Worm (Caenorhabditis elegans) whole organism, L4 larva: ENCODE measurements around the gene C55B6.4.

Experiments
- F10B5.3 ChIP-seq: sonication (generic microtip); optimal IDR thresholded peaks from 2 replicates; lab custom pipeline; 2016; ENCODE audit warnings: mild to moderate bottlenecking, missing genetic modification characterization, missing compliant biosample characterization
- F26F4.8 ChIP-seq: fragments of 200-800 bp; sonication (Bioruptor generic); conservative IDR thresholded peaks from 2 replicates; pipeline ENCODE4 v1.3.6; 2022; ENCODE audit warnings: missing genetic modification characterization, missing compliant biosample characterization
- F44E2.7 ChIP-seq: fragments of 200-800 bp; sonication (Bioruptor generic); IDR thresholded peaks from 2 replicates; pipeline ENCODE4 v2.1.2; 2022; ENCODE audit warnings: missing genetic modification characterization, missing compliant biosample characterization
- aha-1 ChIP-seq: fragments of 150-350 bp; peaks from one replicate; lab custom pipeline; 2014; ENCODE audit warnings: missing biosample characterization, missing genetic modification characterization
- ama-1 ChIP-seq: fragments of 150-350 bp; optimal IDR thresholded peaks from 2 replicates; lab custom pipeline; 2014; ENCODE audit warnings: inconsistent platforms, mixed read lengths
- attf-4 ChIP-seq: sonication (generic microtip); optimal IDR thresholded peaks from 3 replicates; lab custom pipeline; 2017; ENCODE audit warnings: missing biosample characterization, missing genetic modification characterization
- ceh-28 ChIP-seq: fragments of 150-350 bp; optimal IDR thresholded peaks from 2 replicates; lab custom pipeline; 2014; ENCODE audit warnings: missing biosample characterization, missing genetic modification reagents, missing genetic modification characterization
- ceh-62 ChIP-seq: sonication (generic microtip); optimal IDR thresholded peaks from 2 replicates; lab custom pipeline; 2017; ENCODE audit warnings: missing biosample characterization, missing genetic modification characterization
- daf-16 ChIP-seq, 3 experiments: sonication (generic microtip); optimal IDR thresholded peaks; 2 replicates each; lab custom pipeline; 2016 to 2017; ENCODE audit warnings: missing genetic modification characterization in 3 of 3, missing genetic modification reagents in 3 of 3, mild to moderate bottlenecking in 2 of 3, missing compliant biosample characterization in 2 of 3, missing biosample characterization in 1 of 3, moderate library complexity in 1 of 3
- dmd-8 ChIP-seq: fragments of 200-800 bp; sonication (Bioruptor generic); IDR thresholded peaks from 2 replicates; pipeline ENCODE4 v1.3.6; 2022; ENCODE audit warnings: missing genetic modification characterization, missing compliant biosample characterization
- duxl-1 ChIP-seq: sonication (generic microtip); optimal IDR thresholded peaks from 2 replicates; lab custom pipeline; 2016; ENCODE audit warnings: mild to moderate bottlenecking, missing genetic modification characterization, moderate library complexity, missing compliant biosample characterization; ENCODE audit not compliant: poor library complexity
- dve-1 ChIP-seq: sonication (generic microtip); optimal IDR thresholded peaks from 2 replicates; lab custom pipeline; 2017; ENCODE audit warnings: antibody characterized with exemption, mild to moderate bottlenecking, missing genetic modification characterization, missing compliant biosample characterization; ENCODE audit not compliant: insufficient read depth
- hlh-11 ChIP-seq: fragments of 200-800 bp; sonication (Bioruptor generic); optimal IDR thresholded peaks from 2 replicates; lab custom pipeline; 2018; ENCODE audit warnings: mild to moderate bottlenecking, missing genetic modification characterization, missing compliant biosample characterization
- hlh-30 ChIP-seq: sonication (generic microtip); optimal IDR thresholded peaks from 2 replicates; lab custom pipeline; 2017; ENCODE audit warnings: antibody characterized with exemption, mild to moderate bottlenecking, missing genetic modification characterization, missing compliant biosample characterization; ENCODE audit not compliant: insufficient read depth
- jun-1 ChIP-seq: fragments of 150-350 bp; optimal IDR thresholded peaks from 2 replicates; lab custom pipeline; 2014; ENCODE audit warnings: missing biosample characterization, missing genetic modification reagents, missing genetic modification characterization
- lin-13 ChIP-seq: fragments of 150-350 bp; optimal IDR thresholded peaks from 2 replicates; lab custom pipeline; 2014; ENCODE audit warnings: missing biosample characterization, missing genetic modification reagents, missing genetic modification characterization
- lin-15B ChIP-seq: fragments of 150-350 bp; sonication (generic microtip); optimal IDR thresholded peaks from 3 replicates; lab custom pipeline; 2014; ENCODE audit warnings: missing biosample characterization, missing genetic modification characterization
- lsy-2 ChIP-seq, 2 experiments: fragments of 150-350 bp in 1 of 2; sonication (generic microtip) in 1 of 2; optimal IDR thresholded peaks; 2 replicates each; lab custom pipeline; 2014 to 2017; ENCODE audit warnings: missing biosample characterization in 2 of 2, missing genetic modification characterization in 2 of 2
- mxl-2 ChIP-seq: fragments of 200-800 bp; sonication (Bioruptor generic); conservative IDR thresholded peaks from 2 replicates; pipeline ENCODE4 v1.3.6; 2022; ENCODE audit warnings: missing genetic modification reagents, missing genetic modification characterization, missing compliant biosample characterization
- nhr-11 ChIP-seq: fragments of 150-350 bp; optimal IDR thresholded peaks from 2 replicates; lab custom pipeline; 2014; ENCODE audit warnings: missing biosample characterization, missing genetic modification characterization
- nhr-25 ChIP-seq: sonication (generic microtip); optimal IDR thresholded peaks from 2 replicates; lab custom pipeline; 2017; ENCODE audit warnings: missing genetic modification characterization, mild to moderate bottlenecking, missing compliant biosample characterization, antibody characterized with exemption, moderate library complexity, borderline replicate concordance; ENCODE audit not compliant: insufficient read depth
- nhr-28 ChIP-seq: fragments of 150-350 bp; optimal IDR thresholded peaks from 2 replicates; lab custom pipeline; 2014; ENCODE audit warnings: missing biosample characterization, missing genetic modification characterization
- nhr-42 ChIP-seq: fragments of 200-800 bp; sonication (Bioruptor generic); IDR thresholded peaks from 2 replicates; pipeline ENCODE4 v1.3.6; 2022; ENCODE audit warnings: missing genetic modification characterization, missing compliant biosample characterization
- nhr-6 ChIP-seq: fragments of 150-350 bp; optimal IDR thresholded peaks from 2 replicates; lab custom pipeline; 2014; ENCODE audit warnings: missing biosample characterization, missing genetic modification characterization
- php-3 ChIP-seq: fragments of 200-800 bp; sonication (Bioruptor generic); IDR thresholded peaks from 2 replicates; pipeline ENCODE4 v1.3.6; 2022; ENCODE audit warnings: missing genetic modification reagents, missing genetic modification characterization, missing compliant biosample characterization
- pqm-1 ChIP-seq: sonication (generic microtip); optimal IDR thresholded peaks from 2 replicates; lab custom pipeline; 2017; ENCODE audit warnings: missing biosample characterization, missing genetic modification characterization
- set-16 ChIP-seq: fragments of 200-800 bp; sonication (Bioruptor generic); IDR thresholded peaks from 2 replicates; pipeline ENCODE4 v1.3.6; 2022; ENCODE audit warnings: missing genetic modification reagents, missing genetic modification characterization, missing compliant biosample characterization
- snpc-1.2 ChIP-seq: fragments of 200-800 bp; sonication (Bioruptor generic); IDR thresholded peaks from 2 replicates; pipeline ENCODE4 v1.3.6; 2022; ENCODE audit warnings: missing genetic modification reagents, missing genetic modification characterization, missing compliant biosample characterization
- spr-1 ChIP-seq: sonication (generic microtip); optimal IDR thresholded peaks from 2 replicates; lab custom pipeline; 2016; ENCODE audit warnings: mild to moderate bottlenecking, missing genetic modification characterization, missing compliant biosample characterization
- tra-1 ChIP-seq: fragments of 200-800 bp; sonication (Bioruptor generic); IDR thresholded peaks from 2 replicates; pipeline ENCODE4 v1.3.6; 2022; ENCODE audit warnings: missing genetic modification reagents, missing genetic modification characterization, missing compliant biosample characterization
- unc-39 ChIP-seq: sonication (generic microtip); optimal IDR thresholded peaks from 2 replicates; lab custom pipeline; 2017; ENCODE audit warnings: missing biosample characterization, missing genetic modification characterization
- unc-62 ChIP-seq, 3 experiments: fragments of 150-350 bp in 1 of 3; sonication (generic microtip); optimal IDR thresholded peaks in 2 of 3; peaks in 1 of 3; 1 replicate in 1 of 3; 2 replicates in 2 of 3; lab custom pipeline; 2014 to 2017; ENCODE audit warnings: missing biosample characterization in 3 of 3, missing genetic modification characterization in 3 of 3, missing genetic modification reagents in 3 of 3, missing genotype in 1 of 3
- vab-7 ChIP-seq: fragments of 200-800 bp; sonication (Bioruptor generic); IDR thresholded peaks from 2 replicates; pipeline ENCODE4 v1.3.6; 2022; ENCODE audit warnings: missing genetic modification reagents, missing genetic modification characterization, missing compliant biosample characterization
- zag-1 ChIP-seq: fragments of 150-350 bp; optimal IDR thresholded peaks from 2 replicates; lab custom pipeline; 2014; ENCODE audit warnings: missing biosample characterization, missing genetic modification characterization
- zfp-2 ChIP-seq: sonication (generic microtip); optimal IDR thresholded peaks from 2 replicates; lab custom pipeline; 2016; ENCODE audit warnings: mild to moderate bottlenecking, missing genetic modification characterization, missing compliant biosample characterization
- zfp-3 ChIP-seq: fragments of 200-800 bp; sonication (Bioruptor generic); conservative IDR thresholded peaks from 2 replicates; pipeline ENCODE4 v1.3.6; 2022; ENCODE audit warnings: missing genetic modification reagents, missing genetic modification characterization, missing compliant biosample characterization

C55B6.4 gene

DNA sequence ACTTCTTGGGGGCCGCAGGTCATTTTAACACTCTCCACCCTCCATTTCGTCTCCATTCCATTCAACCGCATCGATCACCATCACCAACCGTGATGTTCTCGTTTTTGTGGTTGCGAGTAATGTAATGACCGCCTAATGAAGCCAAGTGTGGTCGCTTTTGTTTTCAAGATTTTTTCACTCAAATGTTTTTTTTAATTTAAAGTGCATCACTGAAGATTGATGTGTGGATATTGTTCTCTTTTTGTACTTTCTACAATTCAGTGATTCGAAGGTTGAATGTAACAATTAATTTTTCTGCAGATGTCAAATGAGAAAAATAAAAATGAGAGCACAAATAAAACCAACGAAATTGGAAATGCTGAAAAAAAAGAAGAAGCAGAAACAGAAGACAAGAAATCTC lies 28.8 kb downstream of the C55B6.4 start, which contains the start of gene pgp-10:
pgp-10 (plus strand) TSS at position 301 of the 400 bp plus-strand sequence.
- no peak for TF ChIP-seq lin-15B (tag; lab: Kevin White, UChicago)
- TF ChIP-seq aha-1, result peak; percentile 26

- TF ChIP-seq lin-13 (GFP tag; lab: Kevin White, UChicago) (no peak), ama-1 (lab: Kevin White, UChicago) (no peak), ceh-28 (tag; lab: Kevin White, UChicago) (no peak), nhr-25 (tag; lab: Kevin White, UChicago) (no peak), nhr-6 (tag; lab: Kevin White, UChicago) (no peak), jun-1 (tag; lab: Kevin White, UChicago) (no peak), nhr-42 (GFP tag; lab: Robert Waterston, UW) (no peak), mxl-2 (GFP tag; lab: Robert Waterston, UW) (no peak), attf-4 (tag; lab: Kevin White, UChicago) (no peak), dve-1 (tag; lab: Kevin White, UChicago) (no peak), spr-1 (tag; lab: Kevin White, UChicago) (no peak)
- TF ChIP-seq, all 104 proteins: peak for 0
Observed at ce11 chrX:7157483-7157882, 30.0 kb downstream of the C55B6.4 start.

DNA sequence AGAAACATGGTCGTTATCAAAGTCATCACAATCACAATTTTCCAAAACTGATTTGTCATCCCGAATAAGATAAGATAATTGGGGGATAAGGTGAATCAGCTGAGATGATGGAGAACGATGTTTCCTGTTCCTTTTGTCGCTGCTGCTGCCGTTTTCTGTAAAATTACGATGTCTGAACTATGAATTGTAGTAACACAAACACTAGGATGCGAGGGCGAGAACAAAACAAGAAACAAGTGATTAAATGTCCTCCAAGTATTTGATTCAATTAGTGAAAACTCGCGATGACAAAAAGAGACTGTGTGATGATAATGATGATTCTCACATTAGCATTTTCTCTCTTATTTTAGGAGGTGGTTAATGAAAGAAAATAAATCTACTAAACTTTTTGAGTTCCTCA lies 31.6 kb downstream of the C55B6.4 start, which contains the start of gene C54D1.7:
C54D1.7 (minus strand) TSS at position 157 of the 400 bp plus-strand sequence.
- no peak for TF ChIP-seq hlh-11 (tag; lab: Kevin White, UChicago)
- TF ChIP-seq unc-39, result no peak
- peak; percentile 10 for TF ChIP-seq nhr-28 (tag; lab: Kevin White, UChicago)
- TF ChIP-seq hlh-30, result peak; percentile 11
- TF ChIP-seq unc-62 (GFP tag; optimal IDR thresholded peaks at IDR 0.05 in 1 of 2; lab: Kevin White, UChicago), result peak in 1 of 2 experiments; percentile 51
- no peak for TF ChIP-seq unc-62 (tag; optimal IDR thresholded peaks at IDR 0.05; lab: Kevin White, UChicago)

DNA sequence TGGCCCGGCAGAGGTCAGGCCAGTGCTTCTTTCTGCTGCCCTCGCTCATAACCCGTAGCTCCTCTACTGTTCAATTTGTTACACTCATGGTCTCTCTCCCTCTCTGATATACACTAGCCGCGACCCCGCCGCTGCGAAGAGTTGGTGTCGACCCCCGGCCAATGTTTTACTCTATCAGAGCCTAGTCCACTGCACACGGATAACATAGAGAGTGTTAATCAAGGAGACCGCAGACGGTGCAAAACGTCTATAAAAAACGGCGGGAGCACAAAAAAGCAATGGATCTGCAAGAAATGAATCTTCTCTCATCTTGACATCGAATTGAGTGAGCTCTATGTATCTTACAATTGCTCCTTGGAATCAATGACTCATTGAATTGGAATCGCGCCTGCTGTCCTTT lies 34.0 kb downstream of the C55B6.4 start:
- peak; percentile 43 for TF ChIP-seq hlh-11 (tag; lab: Kevin White, UChicago)
- no peak for TF ChIP-seq hlh-30
- TF ChIP-seq php-3 (GFP tag; lab: Robert Waterston, UW), result no peak
- peak; percentile 92 for TF ChIP-seq aha-1
- no peak for TF ChIP-seq set-16 (GFP tag; lab: Robert Waterston, UW)
- TF ChIP-seq dmd-8 (GFP tag; lab: Robert Waterston, UW), result no peak
- no peak for TF ChIP-seq pqm-1
- no peak for TF ChIP-seq zfp-2
- TF ChIP-seq ceh-62 (tag; lab: Kevin White, UChicago), result no peak
- peak in 1 of 2 experiments; percentile 4 for TF ChIP-seq daf-16 (GFP tag; optimal IDR thresholded peaks at IDR 0.05; lab: Kevin White, UChicago)
- no peak for TF ChIP-seq daf-16 (tag; optimal IDR thresholded peaks at IDR 0.05; lab: Kevin White, UChicago)
- TF ChIP-seq F26F4.8 (GFP tag; lab: Robert Waterston, UW), result no peak
- TF ChIP-seq, all 104 proteins: peak for 3

ce11 chrX:7151976-7152528 lies 35.5 kb downstream of the C55B6.4 start:
- TF ChIP-seq zfp-3 (GFP tag; lab: Robert Waterston, UW) (no peak), aha-1 (peak; percentile 52), unc-62 (GFP tag; optimal IDR thresholded peaks at IDR 0.05 in 1 of 2; lab: Kevin White, UChicago) (peak in 1 of 2 experiments; percentile 8), unc-62 (tag; optimal IDR thresholded peaks at IDR 0.05; lab: Kevin White, UChicago) (no peak)

ce11 chrX:7151189-7151857 lies 36.2 kb downstream of the C55B6.4 start, which contains the start of gene lam-2:
Gene lam-2 (minus strand): TSS chrX:7151239.
- no peak for TF ChIP-seq lin-15B (tag; lab: Kevin White, UChicago)
- no peak for TF ChIP-seq lin-13 (GFP tag; lab: Kevin White, UChicago)
- no peak for TF ChIP-seq duxl-1
- TF ChIP-seq zag-1, result no peak
- no peak for TF ChIP-seq tra-1 (GFP tag; lab: Robert Waterston, UW)
- no peak for TF ChIP-seq snpc-1.2 (GFP tag; lab: Robert Waterston, UW)
- TF ChIP-seq unc-62 (GFP tag; optimal IDR thresholded peaks at IDR 0.05 in 1 of 2; lab: Kevin White, UChicago), result no peak
- TF ChIP-seq unc-62 (tag; optimal IDR thresholded peaks at IDR 0.05; lab: Kevin White, UChicago), result no peak
- TF ChIP-seq F44E2.7 (GFP tag; lab: Robert Waterston, UW), result no peak
- TF ChIP-seq lsy-2 (tag; optimal IDR thresholded peaks at IDR 0.05; lab: Kevin White, UChicago), result no peak
- no peak for TF ChIP-seq F10B5.3
- TF ChIP-seq nhr-11 (tag; lab: Kevin White, UChicago), result no peak
- no peak for TF ChIP-seq dve-1 (tag; lab: Kevin White, UChicago)
- no peak for TF ChIP-seq vab-7 (GFP tag; lab: Robert Waterston, UW)
